Fruit fly (Drosophila melanogaster): ENCODE results near the gene Or2a.

- TF ChIP-seq EcR (GFP tag; optimal IDR thresholded peaks at IDR 0.05): no peak
- TF ChIP-seq CG8159 (tag; optimal IDR thresholded peaks at IDR 0.05): peak; percentile 13
- TF ChIP-seq CG34367 (tag; optimal IDR thresholded peaks at IDR 0.05): no peak
- TF ChIP-seq CG4496 (GFP tag; IDR thresholded peaks at IDR 0.05): peak; percentile 56; the same call in 1 of the 3 replicates
- no peak for TF ChIP-seq Pif1B (GFP tag; optimal IDR thresholded peaks at IDR 0.05)
- peak; percentile 56; the same call in 1 of the 2 replicates for TF ChIP-seq Ets98B (GFP tag; IDR thresholded peaks at IDR 0.05)
- no peak for TF ChIP-seq CG12605 (GFP tag; IDR thresholded peaks at IDR 0.05)
- TF ChIP-seq CG10348 (GFP tag; IDR thresholded peaks at IDR 0.05): no peak
- TF ChIP-seq CG9948 (tag; optimal IDR thresholded peaks at IDR 0.05): peak; percentile 20
Measured at dm6 chrX:2219899-2220298, 26.1 kb upstream of the Or2a start.
